Worm (Caenorhabditis elegans) whole organism, early embryonic: ENCODE results near the gene nrf-6.

ENCODE experiments used
- B0310.2 ChIP-seq: sonication (generic microtip); optimal IDR thresholded peaks from 2 replicates; lab custom pipeline; 2016; ENCODE audit warnings: mild to moderate bottlenecking, missing genetic modification characterization, missing compliant biosample characterization
- aly-1 ChIP-seq: sonication (generic microtip); optimal IDR thresholded peaks from 2 replicates; lab custom pipeline; 2016; ENCODE audit warnings: missing genetic modification characterization, missing compliant biosample characterization
- ama-1 ChIP-seq: fragments of 150-350 bp; optimal IDR thresholded peaks from 2 replicates; lab custom pipeline; 2014
- ceh-13 ChIP-seq: fragments of 200-800 bp; sonication (Bioruptor generic); optimal IDR thresholded peaks from 2 replicates; lab custom pipeline; 2018; ENCODE audit warnings: mild to moderate bottlenecking, missing genetic modification characterization, missing compliant biosample characterization
- flt-1 ChIP-seq: fragments of 200-800 bp; sonication (Bioruptor generic); IDR thresholded peaks from 2 replicates; pipeline ENCODE4 v1.3.6; 2022; ENCODE audit warnings: missing genetic modification characterization, missing compliant biosample characterization
- hmbx-1 ChIP-seq: sonication (generic microtip); optimal IDR thresholded peaks from 2 replicates; lab custom pipeline; 2016; ENCODE audit warnings: mild to moderate bottlenecking, missing genetic modification characterization, missing compliant biosample characterization
- hmg-4 ChIP-seq: fragments of 200-800 bp; sonication (Bioruptor generic); optimal IDR thresholded peaks from 2 replicates; lab custom pipeline; 2018; ENCODE audit warnings: mild to moderate bottlenecking, missing genetic modification characterization, missing compliant biosample characterization
- hnd-1 ChIP-seq: sonication (generic microtip); optimal IDR thresholded peaks from 2 replicates; lab custom pipeline; 2016; ENCODE audit warnings: missing genetic modification characterization, missing compliant biosample characterization
- pes-1 ChIP-seq: fragments of 200-800 bp; sonication (Bioruptor generic); IDR thresholded peaks from 2 replicates; pipeline ENCODE4 v1.3.6; 2022; ENCODE audit warnings: missing genetic modification reagents, missing genetic modification characterization, missing compliant biosample characterization
- scrt-1 ChIP-seq: fragments of 200-800 bp; sonication (Bioruptor generic); IDR thresholded peaks from 2 replicates; pipeline ENCODE4 v1.3.6; 2022; ENCODE audit warnings: missing genetic modification characterization, missing compliant biosample characterization
- tbx-37 ChIP-seq: fragments of 200-800 bp; sonication (Bioruptor generic); conservative IDR thresholded peaks from 2 replicates; pipeline ENCODE4 v1.3.6; 2022; ENCODE audit warnings: missing genetic modification reagents, missing genetic modification characterization, missing compliant biosample characterization
- tra-4 ChIP-seq: sonication (generic microtip); optimal IDR thresholded peaks from 2 replicates; lab custom pipeline; 2017; ENCODE audit warnings: missing genetic modification characterization, missing compliant biosample characterization

ce11 chrII:8034008-8034407 is 1.5 kb upstream of the nrf-6 start:
- TF ChIP-seq aly-1 (tag; lab: Kevin White, UChicago) (no peak), ceh-13 (GFP tag; lab: Kevin White, UChicago) (no peak), tra-4 (tag; lab: Kevin White, UChicago) (no peak), flt-1 (GFP tag; lab: Robert Waterston, UW) (no peak), pes-1 (GFP tag; lab: Robert Waterston, UW) (no peak), ama-1 (no peak), B0310.2 (tag; lab: Kevin White, UChicago) (no peak), hmg-4 (GFP tag; lab: Kevin White, UChicago) (no peak), hmbx-1 (tag; lab: Kevin White, UChicago) (no peak), scrt-1 (GFP tag; lab: Robert Waterston, UW) (no peak), tbx-37 (GFP tag; lab: Robert Waterston, UW) (no peak), hnd-1 (tag; lab: Kevin White, UChicago) (no peak)
